Worm (Caenorhabditis elegans): Measurements from ENCODE around the gene nol-56.

nol-56 gene

ce11 chrV:10333843-10334242, 18.9 kb downstream of the nol-56 start:
- no peak for TF ChIP-seq sox-2 (GFP tag; IDR thresholded peaks at IDR 0.05)
- TF ChIP-seq dve-1 (tag; optimal IDR thresholded peaks at IDR 0.05): no peak
- no peak for TF ChIP-seq fkh-10 (GFP tag; optimal IDR thresholded peaks at IDR 0.05)
- TF ChIP-seq syd-9 (tag; optimal IDR thresholded peaks at IDR 0.05): no peak
- TF ChIP-seq ref-2 (tag; optimal IDR thresholded peaks at IDR 0.05): no peak
- no peak for TF ChIP-seq mec-3 (tag; optimal IDR thresholded peaks at IDR 0.05; ENCODE audit: borderline replicate concordance)
- TF ChIP-seq fkh-6 (tag; optimal IDR thresholded peaks at IDR 0.05): no peak
- no peak for TF ChIP-seq ztf-16 (tag; optimal IDR thresholded peaks at IDR 0.05)
- no peak for TF ChIP-seq pha-4 (tag; optimal IDR thresholded peaks at IDR 0.05)
- TF ChIP-seq lin-11 (tag; optimal IDR thresholded peaks at IDR 0.05): no peak
- TF ChIP-seq elt-2 (tag; optimal IDR thresholded peaks at IDR 0.05): no peak
- no peak for TF ChIP-seq ceh-48 (tag; optimal IDR thresholded peaks at IDR 0.05)
- TF ChIP-seq lim-6 (tag; optimal IDR thresholded peaks at IDR 0.05): no peak
- no peak for TF ChIP-seq sdc-2 (tag; optimal IDR thresholded peaks at IDR 0.05)
- no peak for TF ChIP-seq K09A11.1 (tag; optimal IDR thresholded peaks at IDR 0.05; ENCODE audit: insufficient read depth)
- TF ChIP-seq ceh-19 (GFP tag; optimal IDR thresholded peaks at IDR 0.05): no peak
- no peak for TF ChIP-seq ceh-30 (tag; optimal IDR thresholded peaks at IDR 0.05)

- TF ChIP-seq odd-2 (tag; optimal IDR thresholded peaks at IDR 0.05): no peak
- TF ChIP-seq unc-3 (GFP tag; conservative IDR thresholded peaks at IDR 0.05): no peak
- TF ChIP-seq unc-3 (tag; optimal IDR thresholded peaks at IDR 0.05): no peak
- TF ChIP-seq lin-11 (tag; optimal IDR thresholded peaks at IDR 0.05): no peak
- no peak for TF ChIP-seq elt-2 (tag; optimal IDR thresholded peaks at IDR 0.05)
- TF ChIP-seq ceh-45 (GFP tag; IDR thresholded peaks at IDR 0.05): no peak
- TF ChIP-seq hlh-30 (tag; optimal IDR thresholded peaks at IDR 0.05; ENCODE audit: insufficient read depth): no peak
- TF ChIP-seq nhr-11 (tag; optimal IDR thresholded peaks at IDR 0.05): no peak
- no peak for TF ChIP-seq elt-4 (tag; optimal IDR thresholded peaks at IDR 0.05)
- no peak for TF ChIP-seq F13H6.1 (tag; optimal IDR thresholded peaks at IDR 0.05)
- TF ChIP-seq pag-3 (tag; optimal IDR thresholded peaks at IDR 0.05; ENCODE audit: borderline replicate concordance): no peak
- no peak for TF ChIP-seq unc-86 (tag; optimal IDR thresholded peaks at IDR 0.05)
- TF ChIP-seq pqm-1 (tag; optimal IDR thresholded peaks at IDR 0.05): no peak
- no peak for TF ChIP-seq hlh-8 (tag; optimal IDR thresholded peaks at IDR 0.05)
- TF ChIP-seq dmd-4 (tag; optimal IDR thresholded peaks at IDR 0.05; ENCODE audit: borderline replicate concordance): no peak
- TF ChIP-seq ceh-9 (tag; optimal IDR thresholded peaks at IDR 0.05): no peak
- no peak for TF ChIP-seq dve-1 (tag; optimal IDR thresholded peaks at IDR 0.05)
- no peak for TF ChIP-seq ceh-34 (tag; optimal IDR thresholded peaks at IDR 0.05)
- TF ChIP-seq ceh-18 (tag; optimal IDR thresholded peaks at IDR 0.05): no peak
- no peak for TF ChIP-seq C38D4.7 (GFP tag; optimal IDR thresholded peaks at IDR 0.05)
- TF ChIP-seq unc-42 (tag; optimal IDR thresholded peaks at IDR 0.05): no peak
Observed at ce11 chrV:10332012-10332411, 20.8 kb downstream of the nol-56 start, which contains the start of gene crm-1. TSS of gene crm-1 (minus strand) at chrV:10332112.

ce11 chrV:10328080-10328479, 24.7 kb downstream of the nol-56 start:
- TF ChIP-seq pha-2 (tag; optimal IDR thresholded peaks at IDR 0.05) (no peak), nfya-1 (tag; optimal IDR thresholded peaks at IDR 0.05) (no peak), ceh-22 (tag; optimal IDR thresholded peaks at IDR 0.05) (no peak), pqm-1 (tag; optimal IDR thresholded peaks at IDR 0.05) (no peak), fax-1 (tag; optimal IDR thresholded peaks at IDR 0.05) (no peak), nhr-11 (tag; optimal IDR thresholded peaks at IDR 0.05) (no peak), hlh-8 (tag; optimal IDR thresholded peaks at IDR 0.05) (no peak), hlh-30 (tag; optimal IDR thresholded peaks at IDR 0.05; ENCODE audit: insufficient read depth) (no peak), ceh-34 (tag; optimal IDR thresholded peaks at IDR 0.05) (no peak), ceh-19 (GFP tag; optimal IDR thresholded peaks at IDR 0.05) (no peak), sox-4 (tag; optimal IDR thresholded peaks at IDR 0.05) (no peak), pha-4 (tag; optimal IDR thresholded peaks at IDR 0.05) (no peak), ceh-14 (tag; optimal IDR thresholded peaks at IDR 0.05) (no peak), unc-55 (GFP tag; optimal IDR thresholded peaks at IDR 0.05) (no peak), unc-42 (tag; optimal IDR thresholded peaks at IDR 0.05) (no peak)
